Fruit fly (Drosophila melanogaster): Measurements from ENCODE around the gene bru2.

bru2 gene

dm6 chr2L:12347862-12348261, 3.8 kb downstream of the bru2 start (continued):
- peak; percentile 10 for TF ChIP-seq CG34376 (GFP tag; optimal IDR thresholded peaks at IDR 0.05)
- no peak for TF ChIP-seq Taf1 (GFP tag; IDR thresholded peaks at IDR 0.05)
- peak; percentile 62 for TF ChIP-seq CG15479 (GFP tag; optimal IDR thresholded peaks at IDR 0.05)
- TF ChIP-seq btn (GFP tag; optimal IDR thresholded peaks at IDR 0.05) = no peak
- TF ChIP-seq pfk (GFP tag; optimal IDR thresholded peaks at IDR 0.05) = no peak
- TF ChIP-seq pnt (GFP tag; optimal IDR thresholded peaks at IDR 0.05) = no peak
- 0 out of 3 replicates have a peak, but pooled peaks have one; percentile 55 for TF ChIP-seq z (GFP tag; IDR thresholded peaks at IDR 0.05)
- TF ChIP-seq Dek (tag; optimal IDR thresholded peaks at IDR 0.05) = no peak
- TF ChIP-seq lab (GFP tag; optimal IDR thresholded peaks at IDR 0.05) = peak; percentile 51
- TF ChIP-seq CG17359 (tag; optimal IDR thresholded peaks at IDR 0.05) = no peak
- TF ChIP-seq CG3847 (GFP tag; IDR thresholded peaks at IDR 0.05) = no peak
- TF ChIP-seq shn (GFP tag; optimal IDR thresholded peaks at IDR 0.05) = no peak
- peak; percentile 99 for TF ChIP-seq exex (tag; optimal IDR thresholded peaks at IDR 0.05)
- no peak for TF ChIP-seq pros (GFP tag; optimal IDR thresholded peaks at IDR 0.05)
- no peak for TF ChIP-seq dysf (GFP tag; IDR thresholded peaks at IDR 0.05)
- TF ChIP-seq gem (tag; optimal IDR thresholded peaks at IDR 0.05) = no peak
- no peak for TF ChIP-seq CG30403 (GFP tag; optimal IDR thresholded peaks at IDR 0.05)
- no peak for TF ChIP-seq CG8765 (GFP tag; IDR thresholded peaks at IDR 0.05)
- no peak for TF ChIP-seq CG18011 (GFP tag; optimal IDR thresholded peaks at IDR 0.05)
- no peak for TF ChIP-seq lbe (GFP tag; optimal IDR thresholded peaks at IDR 0.05)
- TF ChIP-seq CG8290 (GFP tag; optimal IDR thresholded peaks at IDR 0.05) = no peak
- peak in 1 of 2 experiments; percentile 2 for TF ChIP-seq CG8290 (tag; optimal IDR thresholded peaks at IDR 0.05)
- no peak for TF ChIP-seq Doc3 (GFP tag; IDR thresholded peaks at IDR 0.05; ENCODE audit: partially characterized antibody)
- TF ChIP-seq CG10543 (GFP tag; optimal IDR thresholded peaks at IDR 0.05) = peak; percentile 17
- TF ChIP-seq NK7.1 (GFP tag; optimal IDR thresholded peaks at IDR 0.05) = no peak
- TF ChIP-seq CG3281 (GFP tag; optimal IDR thresholded peaks at IDR 0.05) = no peak
- TF ChIP-seq CG5245 (GFP tag; optimal IDR thresholded peaks at IDR 0.05) = no peak
- TF ChIP-seq GATAe (GFP tag; conservative IDR thresholded peaks at IDR 0.05) = peak; percentile 93
- TF ChIP-seq CG4282 (GFP tag; optimal IDR thresholded peaks at IDR 0.05) = no peak
- TF ChIP-seq CG10431 (GFP tag; optimal IDR thresholded peaks at IDR 0.05) = no peak
- no peak for TF ChIP-seq kay (GFP tag; optimal IDR thresholded peaks at IDR 0.05)
- TF ChIP-seq CG4707 (GFP tag; optimal IDR thresholded peaks at IDR 0.05) = no peak
- peak; percentile 20 for TF ChIP-seq sug (tag; optimal IDR thresholded peaks at IDR 0.05)
- TF ChIP-seq CG7963 (GFP tag; IDR thresholded peaks at IDR 0.05; ENCODE audit: partially characterized antibody) = no peak
- TF ChIP-seq H2.0 (GFP tag; IDR thresholded peaks at IDR 0.05) = no peak
- peak; percentile 35; the same call in 1 of the 2 replicates for TF ChIP-seq sens-2 (GFP tag; IDR thresholded peaks at IDR 0.05)
- no peak for TF ChIP-seq CG8281 (tag; optimal IDR thresholded peaks at IDR 0.05)
- TF ChIP-seq amos (GFP tag; IDR thresholded peaks at IDR 0.05; ENCODE audit: partially characterized antibody) = 0 out of 2 replicates have a peak, but pooled peaks have one; percentile 21
- TF ChIP-seq Vsx1 (GFP tag; optimal IDR thresholded peaks at IDR 0.05) = peak; percentile 59
- peak; percentile 44 for TF ChIP-seq Deaf1 (tag; optimal IDR thresholded peaks at IDR 0.05)
- no peak for TF ChIP-seq CG7372 (GFP tag; IDR thresholded peaks at IDR 0.05)
- no peak for TF ChIP-seq CG10565 (GFP tag; optimal IDR thresholded peaks at IDR 0.05)
- no peak for TF ChIP-seq Optix (GFP tag; IDR thresholded peaks at IDR 0.05)
- no peak for TF ChIP-seq grau (tag; optimal IDR thresholded peaks at IDR 0.05)
- 0 out of 3 replicates have a peak, but pooled peaks have one; percentile 14 for TF ChIP-seq ken (GFP tag; IDR thresholded peaks at IDR 0.05)
- no peak for TF ChIP-seq NC2α (GFP tag; optimal IDR thresholded peaks at IDR 0.05)
- peak; percentile 48 for TF ChIP-seq Med (GFP tag)
- TF ChIP-seq CG2712 (tag; optimal IDR thresholded peaks at IDR 0.05) = no peak
- TF ChIP-seq CG14441 (GFP tag; IDR thresholded peaks at IDR 0.05) = no peak
- peak in 1 of 2 experiments; percentile 38 for TF ChIP-seq Trl (optimal IDR thresholded peaks at IDR 0.05)
- TF ChIP-seq Trl (GFP tag; optimal IDR thresholded peaks at IDR 0.05) = no peak
- TF ChIP-seq CHES-1-like (GFP tag; optimal IDR thresholded peaks at IDR 0.05) = no peak

Data from whole organism, embryonic.